Worm (Caenorhabditis elegans) whole organism, mixed stage, embryonic: ENCODE data around the gene yap-1.

Experiments used
- M03D4.4 ChIP-seq: sonication (generic microtip); optimal IDR thresholded peaks from 2 replicates; lab custom pipeline; 2017; ENCODE audit warnings: mild to moderate bottlenecking, missing genetic modification characterization, missing compliant biosample characterization
- bed-3 ChIP-seq: fragments of 200-800 bp; sonication (Bioruptor generic); optimal IDR thresholded peaks from 3 replicates; lab custom pipeline; 2018; ENCODE audit warnings: mild to moderate bottlenecking, missing genetic modification characterization, moderate library complexity, missing compliant biosample characterization
- ceh-39 ChIP-seq: fragments of 150-350 bp; optimal IDR thresholded peaks from 2 replicates; lab custom pipeline; 2014; ENCODE audit warnings: missing biosample characterization, missing genetic modification characterization
- ceh-43 ChIP-seq: fragments of 200-800 bp; sonication (Bioruptor generic); optimal IDR thresholded peaks from 2 replicates; lab custom pipeline; 2018; ENCODE audit warnings: mild to moderate bottlenecking, missing genetic modification characterization, moderate library complexity, missing compliant biosample characterization
- ceh-83 ChIP-seq: fragments of 200-800 bp; sonication (Bioruptor generic); optimal IDR thresholded peaks from 2 replicates; lab custom pipeline; 2018; ENCODE audit warnings: mild to moderate bottlenecking, missing genetic modification characterization, missing compliant biosample characterization
- ces-1 ChIP-seq: fragments of 150-350 bp; optimal IDR thresholded peaks from 2 replicates; lab custom pipeline; 2014; ENCODE audit warnings: missing biosample characterization, missing genetic modification reagents, missing genetic modification characterization
- cnd-1 ChIP-seq: fragments of 200-800 bp; sonication (Bioruptor generic); optimal IDR thresholded peaks from 2 replicates; lab custom pipeline; 2018; ENCODE audit warnings: mild to moderate bottlenecking, missing genetic modification characterization, missing compliant biosample characterization
- drap-1 ChIP-seq: fragments of 200-800 bp; sonication (Bioruptor generic); optimal IDR thresholded peaks from 3 replicates; lab custom pipeline; 2018; ENCODE audit warnings: mild to moderate bottlenecking, missing genetic modification characterization, missing compliant biosample characterization
- elt-1 ChIP-seq: sonication (generic microtip); optimal IDR thresholded peaks from 2 replicates; lab custom pipeline; 2017; ENCODE audit warnings: missing genetic modification characterization, mild to moderate bottlenecking, missing compliant biosample characterization, antibody characterized with exemption, moderate library complexity, borderline replicate concordance; ENCODE audit not compliant: insufficient read depth
- ham-2 ChIP-seq: fragments of 200-800 bp; sonication (Bioruptor generic); optimal IDR thresholded peaks from 2 replicates; lab custom pipeline; 2018; ENCODE audit warnings: mild to moderate bottlenecking, missing genetic modification characterization, missing compliant biosample characterization
- hlh-1 ChIP-seq: fragments of 150-350 bp; optimal IDR thresholded peaks from 2 replicates; lab custom pipeline; 2014; ENCODE audit warnings: missing biosample characterization, missing genetic modification reagents, missing genetic modification characterization
- lin-13 ChIP-seq: fragments of 150-350 bp; optimal IDR thresholded peaks from 2 replicates; lab custom pipeline; 2014; ENCODE audit warnings: missing biosample characterization, missing genetic modification characterization
- lin-32 ChIP-seq: fragments of 200-800 bp; sonication (Bioruptor generic); optimal IDR thresholded peaks from 2 replicates; lab custom pipeline; 2018; ENCODE audit warnings: mild to moderate bottlenecking, missing genetic modification characterization, missing compliant biosample characterization
- lsy-2 ChIP-seq: fragments of 150-350 bp; optimal IDR thresholded peaks from 2 replicates; lab custom pipeline; 2014; ENCODE audit warnings: missing biosample characterization, missing genetic modification characterization
- mep-1 ChIP-seq: fragments of 150-350 bp; optimal IDR thresholded peaks from 2 replicates; lab custom pipeline; 2017; ENCODE audit warnings: missing biosample characterization, missing genetic modification reagents, missing genetic modification characterization, inconsistent platforms
- mls-2 ChIP-seq: sonication (generic microtip); optimal IDR thresholded peaks from 2 replicates; lab custom pipeline; 2016; ENCODE audit warnings: mild to moderate bottlenecking, missing genetic modification characterization, moderate library complexity, missing compliant biosample characterization
- nhr-12 ChIP-seq: fragments of 150-350 bp; optimal IDR thresholded peaks from 2 replicates; lab custom pipeline; 2014; ENCODE audit warnings: missing biosample characterization, missing genetic modification characterization
- nhr-2 ChIP-seq: fragments of 150-350 bp; optimal IDR thresholded peaks from 2 replicates; lab custom pipeline; 2014; ENCODE audit warnings: missing biosample characterization, missing genetic modification characterization
- nhr-237 ChIP-seq: fragments of 150-350 bp; optimal IDR thresholded peaks from 2 replicates; lab custom pipeline; 2014; ENCODE audit warnings: missing biosample characterization, missing genetic modification characterization
- nhr-28 ChIP-seq: fragments of 150-350 bp; optimal IDR thresholded peaks from 2 replicates; lab custom pipeline; 2014; ENCODE audit warnings: missing biosample characterization, missing genetic modification characterization
- nhr-76 ChIP-seq: sonication (generic microtip); optimal IDR thresholded peaks from 2 replicates; lab custom pipeline; 2017; ENCODE audit warnings: missing biosample characterization, missing genetic modification characterization
- pha-4 ChIP-seq: fragments of 150-350 bp; optimal IDR thresholded peaks from 2 replicates; lab custom pipeline; 2018; ENCODE audit warnings: missing biosample characterization, missing genetic modification reagents, missing genetic modification characterization
- sem-2 ChIP-seq: fragments of 200-800 bp; sonication (Bioruptor generic); optimal IDR thresholded peaks from 2 replicates; lab custom pipeline; 2018; ENCODE audit warnings: mild to moderate bottlenecking, missing genetic modification characterization, missing compliant biosample characterization
- sptf-1 ChIP-seq: sonication (generic microtip); optimal IDR thresholded peaks from 2 replicates; lab custom pipeline; 2017; ENCODE audit warnings: mild to moderate bottlenecking, missing genetic modification characterization, moderate library complexity, missing compliant biosample characterization
- tbx-8 ChIP-seq: fragments of 200-800 bp; sonication (Bioruptor generic); optimal IDR thresholded peaks from 2 replicates; lab custom pipeline; 2018; ENCODE audit warnings: mild to moderate bottlenecking, missing genetic modification characterization, moderate library complexity, missing compliant biosample characterization
- unc-120 ChIP-seq: sonication (generic microtip); optimal IDR thresholded peaks from 2 replicates; lab custom pipeline; 2017; ENCODE audit warnings: missing genetic modification characterization, missing compliant biosample characterization; ENCODE audit not compliant: poor library complexity, severe bottlenecking
- unc-39 ChIP-seq: fragments of 150-350 bp; optimal IDR thresholded peaks from 2 replicates; lab custom pipeline; 2014; ENCODE audit warnings: missing biosample characterization, missing genetic modification characterization
- unc-62 ChIP-seq: fragments of 150-350 bp; optimal IDR thresholded peaks from 2 replicates; lab custom pipeline; 2014; ENCODE audit warnings: missing biosample characterization, missing genetic modification reagents, missing genetic modification characterization
- zip-8 ChIP-seq: fragments of 150-350 bp; optimal IDR thresholded peaks from 2 replicates; lab custom pipeline; 2014; ENCODE audit warnings: missing biosample characterization, missing genetic modification characterization
- ztf-11 ChIP-seq: fragments of 150-350 bp; optimal IDR thresholded peaks from 2 replicates; lab custom pipeline; 2014; ENCODE audit warnings: missing biosample characterization, missing genetic modification characterization

yap-1 gene

ce11 chrX:10677009-10677408 lies 14.7 kb upstream of the yap-1 start, which contains the start of gene F13E6.1:
F13E6.1 (minus strand) TSS chrX:10677109.
- TF ChIP-seq pha-4 (no peak), mep-1 (no peak), nhr-12 (no peak), lin-32 (GFP tag; lab: Kevin White, UChicago) (no peak), nhr-2 (tag; lab: Kevin White, UChicago) (no peak), M03D4.4 (no peak), nhr-76 (tag; lab: Kevin White, UChicago) (no peak), tbx-8 (GFP tag; lab: Kevin White, UChicago) (no peak), nhr-237 (no peak), ham-2 (GFP tag; lab: Kevin White, UChicago) (no peak), mls-2 (tag; lab: Kevin White, UChicago) (no peak), lsy-2 (tag; lab: Kevin White, UChicago) (no peak)

ce11 chrX:10677552-10677951 lies 14.2 kb upstream of the yap-1 start:
- TF ChIP-seq ceh-83 (GFP tag; lab: Kevin White, UChicago) = no peak
- TF ChIP-seq nhr-76 (tag; lab: Kevin White, UChicago) = no peak
- TF ChIP-seq ceh-39 (tag; lab: Kevin White, UChicago) = peak; percentile 31
- TF ChIP-seq ham-2 (GFP tag; lab: Kevin White, UChicago) = peak; percentile 36
- TF ChIP-seq nhr-12 = no peak
- TF ChIP-seq nhr-28 (tag; lab: Kevin White, UChicago) = no peak
- TF ChIP-seq ces-1 (GFP tag; lab: Kevin White, UChicago) = peak; percentile 79
- no peak for TF ChIP-seq hlh-1 (tag; lab: Kevin White, UChicago)
- TF ChIP-seq sptf-1 (tag; lab: Kevin White, UChicago) = peak; percentile 34
- peak; percentile 32 for TF ChIP-seq elt-1 (tag; lab: Kevin White, UChicago)
- TF ChIP-seq unc-120 (tag; lab: Kevin White, UChicago) = peak; percentile 9
- TF ChIP-seq drap-1 = no peak

DNA sequence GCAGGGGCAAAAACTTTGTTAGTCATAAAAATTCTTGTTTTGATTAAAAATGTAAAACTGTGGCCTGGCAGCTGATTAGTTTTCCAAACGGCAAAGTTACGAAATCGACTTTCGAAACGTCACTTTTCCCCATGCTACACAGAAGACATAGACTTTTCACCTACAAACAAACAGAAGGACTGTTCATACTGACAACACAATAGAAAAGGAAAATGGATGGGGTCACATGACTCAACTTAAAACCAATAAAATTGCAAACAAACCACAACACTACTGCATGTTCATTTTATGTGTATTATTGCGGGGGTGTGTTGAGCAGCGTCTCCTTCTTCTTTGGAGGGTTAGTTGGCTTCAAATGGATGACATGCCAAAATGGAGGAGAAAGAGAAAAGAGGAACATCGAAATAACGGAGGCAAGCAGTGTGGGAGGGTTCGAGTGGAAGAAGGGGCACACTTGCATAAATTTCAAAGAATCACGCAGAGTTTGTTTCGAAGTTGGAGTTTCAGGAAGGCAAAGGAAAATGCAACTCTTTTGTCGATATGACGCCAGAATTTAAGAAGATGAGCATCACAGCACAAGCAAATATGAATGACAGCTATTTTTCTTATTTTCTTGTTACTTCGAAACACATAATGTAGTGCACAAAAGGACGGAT lies 13.5 kb upstream of the yap-1 start:
- TF ChIP-seq nhr-237 (peak; percentile 28), zip-8 (tag; lab: Kevin White, UChicago) (no peak), ceh-43 (GFP tag; lab: Kevin White, UChicago) (no peak), lin-13 (tag; lab: Kevin White, UChicago) (no peak), pha-4 (no peak), unc-120 (tag; lab: Kevin White, UChicago) (no peak), cnd-1 (peak; percentile 7)

DNA sequence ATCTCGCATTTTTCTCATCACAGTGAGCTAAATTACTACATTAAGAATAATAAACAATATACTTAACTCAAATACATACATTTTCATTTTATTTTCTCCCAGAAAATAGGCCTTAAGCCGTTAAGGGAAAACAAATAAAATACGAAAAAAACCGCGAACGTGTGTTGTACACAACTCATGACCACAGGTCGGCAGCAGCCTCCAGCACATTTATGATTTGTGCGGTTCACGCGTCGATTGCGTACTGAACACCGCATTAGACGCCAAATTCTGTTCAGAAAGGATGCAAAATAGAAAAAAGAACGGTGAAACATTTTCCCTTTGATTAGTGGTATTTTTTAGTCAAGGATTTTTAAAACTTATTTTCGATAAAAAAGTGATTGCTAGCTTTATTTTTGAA lies 12.6 kb upstream of the yap-1 start:
- peak; percentile 1 for TF ChIP-seq lin-13 (tag; lab: Kevin White, UChicago)
- TF ChIP-seq elt-1 (tag; lab: Kevin White, UChicago) = no peak
- TF ChIP-seq nhr-76 (tag; lab: Kevin White, UChicago) = no peak
- TF ChIP-seq nhr-2 (tag; lab: Kevin White, UChicago) = peak; percentile 14
- TF ChIP-seq ham-2 (GFP tag; lab: Kevin White, UChicago) = no peak
- TF ChIP-seq cnd-1 = no peak
- TF ChIP-seq M03D4.4 = no peak
- TF ChIP-seq ceh-43 (GFP tag; lab: Kevin White, UChicago) = no peak
- peak; percentile 46 for TF ChIP-seq pha-4
- TF ChIP-seq mep-1 = no peak
- TF ChIP-seq sem-2 (GFP tag; lab: Kevin White, UChicago) = no peak
- TF ChIP-seq, all 35 proteins: peak for 3

ce11 chrX:10681698-10682097 lies 10.0 kb upstream of the yap-1 start, which contains the start of gene phf-31:
phf-31 (plus strand) TSS chrX:10681998.
- no peak for TF ChIP-seq zip-8 (tag; lab: Kevin White, UChicago)
- TF ChIP-seq mls-2 (tag; lab: Kevin White, UChicago) = no peak
- TF ChIP-seq bed-3 = no peak

ce11 chrX:10684533-10684932 lies 7.2 kb upstream of the yap-1 start:
- TF ChIP-seq ztf-11 (tag; lab: Kevin White, UChicago) = no peak
- TF ChIP-seq unc-62 (GFP tag; lab: Kevin White, UChicago) = peak; percentile 78
- TF ChIP-seq unc-39 = no peak
- peak; percentile 30 for TF ChIP-seq hlh-1 (tag; lab: Kevin White, UChicago)
- no peak for TF ChIP-seq nhr-2 (tag; lab: Kevin White, UChicago)
- TF ChIP-seq sem-2 (GFP tag; lab: Kevin White, UChicago) = no peak
- no peak for TF ChIP-seq elt-1 (tag; lab: Kevin White, UChicago)
- no peak for TF ChIP-seq pha-4
- no peak for TF ChIP-seq nhr-76 (tag; lab: Kevin White, UChicago)
- peak; percentile 61 for TF ChIP-seq unc-120 (tag; lab: Kevin White, UChicago)
- TF ChIP-seq, all 35 proteins: peak for 3
